Fruit fly (Drosophila melanogaster) whole organism, pupa: ENCODE measurements around the gene CG14073.

Experiments used
- CG10348 ChIP-seq: fragments of 200-800 bp; sonication (Bioruptor generic); IDR thresholded peaks from 2 replicates; pipeline ENCODE4 v1.3.6; 2022; ENCODE audit warnings: missing biosample characterization, missing genetic modification characterization
- CG12605 ChIP-seq: fragments of 200-800 bp; sonication (Bioruptor generic); IDR thresholded peaks from 2 replicates; pipeline ENCODE4 v1.3.6; 2022; ENCODE audit warnings: missing biosample characterization, missing genetic modification characterization
- CG13204 ChIP-seq: fragments of 200-800 bp; sonication (Bioruptor generic); optimal IDR thresholded peaks from 2 replicates; lab custom pipeline; 2018; ENCODE audit warnings: missing biosample characterization, mild to moderate bottlenecking, missing genetic modification characterization, moderate library complexity
- CG14655 ChIP-seq: fragments of 200-800 bp; sonication (Bioruptor generic); optimal IDR thresholded peaks from 3 replicates; lab custom pipeline; 2017; ENCODE audit warnings: mild to moderate bottlenecking, missing biosample characterization, missing genetic modification reagents, missing genetic modification characterization
- CG15710 ChIP-seq: fragments of 200-800 bp; sonication (Bioruptor generic); optimal IDR thresholded peaks from 2 replicates; lab custom pipeline; 2018; ENCODE audit warnings: missing biosample characterization, mild to moderate bottlenecking, missing genetic modification characterization, moderate library complexity
- CG17806 ChIP-seq: fragments of 200-800 bp; sonication (Bioruptor generic); optimal IDR thresholded peaks from 2 replicates; lab custom pipeline; 2018; ENCODE audit warnings: missing biosample characterization, mild to moderate bottlenecking, missing genetic modification characterization, moderate library complexity
- CG32121 ChIP-seq: fragments of 200-800 bp; sonication (Bioruptor generic); IDR thresholded peaks from 2 replicates; pipeline ENCODE4 v1.3.6; 2022; ENCODE audit warnings: missing biosample characterization, missing genetic modification characterization
- CG34367 ChIP-seq: fragments of 200-800 bp; sonication (Bioruptor generic); optimal IDR thresholded peaks from 2 replicates; lab custom pipeline; 2018; ENCODE audit warnings: missing biosample characterization, mild to moderate bottlenecking, missing genetic modification characterization
- CG4496 ChIP-seq: fragments of 200-800 bp; sonication (Bioruptor generic); IDR thresholded peaks from 3 replicates; pipeline ENCODE4 v1.3.6; 2022; ENCODE audit warnings: missing biosample characterization, missing genetic modification characterization
- CG8159 ChIP-seq: fragments of 200-800 bp; sonication (Bioruptor generic); optimal IDR thresholded peaks from 3 replicates; lab custom pipeline; 2018; ENCODE audit warnings: missing biosample characterization, mild to moderate bottlenecking, missing genetic modification characterization, moderate library complexity
- CG8301 ChIP-seq: fragments of 200-800 bp; sonication (Bioruptor generic); optimal IDR thresholded peaks from 2 replicates; lab custom pipeline; 2018; ENCODE audit warnings: missing biosample characterization, mild to moderate bottlenecking, missing genetic modification characterization
- CG9948 ChIP-seq: fragments of 200-800 bp; sonication (Bioruptor generic); optimal IDR thresholded peaks from 2 replicates; lab custom pipeline; 2018; ENCODE audit warnings: missing biosample characterization, mild to moderate bottlenecking, missing genetic modification characterization, moderate library complexity
- D1 ChIP-seq: fragments of 200-800 bp; sonication (Bioruptor generic); optimal IDR thresholded peaks from 2 replicates; lab custom pipeline; 2018; ENCODE audit warnings: missing biosample characterization, mild to moderate bottlenecking, missing genetic modification characterization, moderate library complexity
- EcR ChIP-seq: fragments of 200-800 bp; sonication (Bioruptor generic); optimal IDR thresholded peaks from 3 replicates; lab custom pipeline; 2019; ENCODE audit warnings: missing biosample characterization, missing genetic modification characterization, mild to moderate bottlenecking, moderate library complexity, missing genetic modification reagents
- Ets98B ChIP-seq: fragments of 200-800 bp; sonication (Bioruptor generic); IDR thresholded peaks from 2 replicates; pipeline ENCODE4 v1.3.6; 2022; ENCODE audit warnings: missing biosample characterization, missing genetic modification characterization
- Pif1A ChIP-seq: fragments of 200-800 bp; sonication (Bioruptor generic); optimal IDR thresholded peaks from 3 replicates; lab custom pipeline; 2016; ENCODE audit warnings: missing biosample characterization, missing genetic modification characterization
- Pif1B ChIP-seq: fragments of 200-800 bp; sonication (Bioruptor generic); optimal IDR thresholded peaks from 3 replicates; lab custom pipeline; 2016; ENCODE audit warnings: missing biosample characterization, missing genetic modification characterization
- Snoo ChIP-seq: fragments of 200-800 bp; sonication (Bioruptor generic); optimal IDR thresholded peaks from 3 replicates; lab custom pipeline; 2017; ENCODE audit warnings: missing biosample characterization, mild to moderate bottlenecking, missing genetic modification characterization, inconsistent platforms
- fd96Ca ChIP-seq: fragments of 200-800 bp; sonication (Bioruptor generic); IDR thresholded peaks from 3 replicates; pipeline ENCODE4 v1.3.6; 2022; ENCODE audit warnings: missing biosample characterization, missing genetic modification characterization
- gl ChIP-seq: fragments of 200-800 bp; sonication (Bioruptor generic); optimal IDR thresholded peaks from 2 replicates; lab custom pipeline; 2018; ENCODE audit warnings: missing biosample characterization, mild to moderate bottlenecking, missing genetic modification characterization
- rn ChIP-seq: fragments of 200-800 bp; sonication (Bioruptor generic); IDR thresholded peaks from 2 replicates; pipeline ENCODE4 v1.3.6; 2022; ENCODE audit warnings: missing biosample characterization, missing genetic modification characterization

The CG14073 gene

DNA sequence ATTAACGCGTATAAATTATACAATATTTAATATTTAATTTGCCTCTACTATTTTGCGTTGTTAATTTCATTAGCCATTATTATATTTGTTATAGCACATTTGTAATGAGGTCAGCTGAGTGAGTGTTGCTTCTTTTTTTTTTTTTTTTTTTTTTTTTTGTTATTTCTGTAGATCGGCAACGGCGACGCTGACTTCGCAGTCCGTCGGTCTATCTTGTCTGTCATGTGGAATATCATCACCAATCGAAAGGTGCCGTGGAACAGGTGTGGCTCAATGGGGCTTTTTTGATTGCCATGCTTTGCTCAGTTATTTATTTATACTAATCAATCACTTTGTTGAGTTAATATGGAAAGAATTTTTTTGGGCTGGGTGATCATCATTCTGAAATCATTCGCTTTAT is 37.8 kb downstream of the CG14073 start:
- TF ChIP-seq CG8159 (tag; lab: Kevin White, UChicago): no peak
- no peak for TF ChIP-seq Snoo (tag; lab: Kevin White, UChicago)
- no peak for TF ChIP-seq D1
- no peak for TF ChIP-seq CG34367 (tag; lab: Kevin White, UChicago)
- TF ChIP-seq CG15710 (tag; lab: Kevin White, UChicago): no peak
- no peak for TF ChIP-seq CG12605 (GFP tag; lab: Robert Waterston, UW)
- no peak for TF ChIP-seq CG32121 (GFP tag; lab: Robert Waterston, UW)
- no peak for TF ChIP-seq rn (GFP tag; lab: Robert Waterston, UW)
- no peak for TF ChIP-seq CG14655
- no peak for TF ChIP-seq CG10348 (GFP tag; lab: Robert Waterston, UW)
- no peak for TF ChIP-seq gl
- no peak for TF ChIP-seq CG17806 (tag; lab: Kevin White, UChicago)
- no peak for TF ChIP-seq CG8301 (tag; lab: Kevin White, UChicago)
- no peak for TF ChIP-seq Pif1A
- TF ChIP-seq fd96Ca (GFP tag; lab: Robert Waterston, UW): no peak
- no peak for TF ChIP-seq EcR
- TF ChIP-seq CG13204 (GFP tag; lab: Kevin White, UChicago): no peak
- TF ChIP-seq Pif1B (GFP tag; lab: Kevin White, UChicago): no peak
- no peak for TF ChIP-seq CG9948 (tag; lab: Kevin White, UChicago)
- TF ChIP-seq Ets98B (GFP tag; lab: Robert Waterston, UW): no peak

dm6 chr3L:18781653-18782629 is 38.5 kb downstream of the CG14073 start:
- TF ChIP-seq CG4496 (GFP tag; lab: Robert Waterston, UW) (peak; percentile 50), rn (GFP tag; lab: Robert Waterston, UW) (0 out of 2 replicates have a peak, but pooled peaks have one; percentile 2), CG10348 (GFP tag; lab: Robert Waterston, UW) (peak; percentile 73; the same call in 1 of the 2 replicates), CG32121 (GFP tag; lab: Robert Waterston, UW) (0 out of 2 replicates have a peak, but pooled peaks have one; percentile 8), fd96Ca (GFP tag; lab: Robert Waterston, UW) (0 out of 3 replicates have a peak, but pooled peaks have one; percentile 31), CG8159 (tag; lab: Kevin White, UChicago) (peak; percentile 51), CG17806 (tag; lab: Kevin White, UChicago) (no peak), Pif1A (peak; percentile 15), CG15710 (tag; lab: Kevin White, UChicago) (no peak)

DNA sequence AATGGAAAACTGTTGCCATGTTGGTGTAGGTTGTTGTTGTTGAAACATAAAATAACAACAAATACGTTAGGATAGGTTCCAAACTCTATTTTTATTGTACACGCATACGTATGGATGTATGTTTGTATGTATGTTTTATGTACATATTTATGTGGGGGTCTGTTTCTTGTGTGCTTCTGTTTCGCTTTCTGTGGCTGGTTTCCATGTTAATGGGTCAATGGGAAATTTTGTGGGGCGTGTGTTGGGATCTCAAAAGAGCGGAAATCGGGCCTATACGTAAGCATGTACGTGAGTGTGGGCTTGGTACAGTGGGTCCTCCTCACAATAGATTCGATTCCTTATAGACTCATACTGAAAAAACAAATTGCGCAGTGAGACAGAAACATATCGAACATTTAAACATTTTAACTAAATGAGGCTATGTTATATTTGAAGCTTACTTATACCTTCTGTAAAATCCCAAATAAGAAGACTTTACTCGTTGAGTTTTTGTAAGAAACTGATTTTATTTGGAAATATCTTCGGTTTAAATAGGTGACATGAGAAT is 48.4 kb downstream of the CG14073 start:
- TF ChIP-seq CG32121 (GFP tag; lab: Robert Waterston, UW) (no peak), Snoo (tag; lab: Kevin White, UChicago) (no peak), CG8301 (tag; lab: Kevin White, UChicago) (no peak), CG14655 (no peak), Pif1A (no peak), rn (GFP tag; lab: Robert Waterston, UW) (no peak), CG4496 (GFP tag; lab: Robert Waterston, UW) (no peak), CG34367 (tag; lab: Kevin White, UChicago) (no peak), D1 (no peak), CG8159 (tag; lab: Kevin White, UChicago) (no peak), CG9948 (tag; lab: Kevin White, UChicago) (no peak), Pif1B (GFP tag; lab: Kevin White, UChicago) (no peak), CG15710 (tag; lab: Kevin White, UChicago) (no peak), Ets98B (GFP tag; lab: Robert Waterston, UW) (no peak), fd96Ca (GFP tag; lab: Robert Waterston, UW) (no peak)

dm6 chr3L:18771095-18772013 is 49.1 kb downstream of the CG14073 start:
- TF ChIP-seq CG13204 (GFP tag; lab: Kevin White, UChicago) (no peak), CG14655 (peak; percentile 50), CG9948 (tag; lab: Kevin White, UChicago) (peak; percentile 18), CG17806 (tag; lab: Kevin White, UChicago) (no peak), EcR (peak; percentile 43), Pif1B (GFP tag; lab: Kevin White, UChicago) (peak; percentile 72), CG32121 (GFP tag; lab: Robert Waterston, UW) (peak; percentile 83), gl (peak; percentile 37), Ets98B (GFP tag; lab: Robert Waterston, UW) (peak; percentile 79), D1 (no peak), CG15710 (tag; lab: Kevin White, UChicago) (peak; percentile 9), fd96Ca (GFP tag; lab: Robert Waterston, UW) (peak; percentile 57; the same call in 2 of the 3 replicates), Snoo (tag; lab: Kevin White, UChicago) (peak; percentile 68), CG4496 (GFP tag; lab: Robert Waterston, UW) (peak; percentile 85), CG10348 (GFP tag; lab: Robert Waterston, UW) (no peak), rn (GFP tag; lab: Robert Waterston, UW) (peak; percentile 53; the same call in 1 of the 2 replicates), CG8159 (tag; lab: Kevin White, UChicago) (peak; percentile 42), Pif1A (peak; percentile 71), CG8301 (tag; lab: Kevin White, UChicago) (peak; percentile 52), CG12605 (GFP tag; lab: Robert Waterston, UW) (peak; percentile 86), CG34367 (tag; lab: Kevin White, UChicago) (no peak)
